Worm (Caenorhabditis elegans): ENCODE data around the gene R07B7.6.

The R07B7.6 gene

DNA sequence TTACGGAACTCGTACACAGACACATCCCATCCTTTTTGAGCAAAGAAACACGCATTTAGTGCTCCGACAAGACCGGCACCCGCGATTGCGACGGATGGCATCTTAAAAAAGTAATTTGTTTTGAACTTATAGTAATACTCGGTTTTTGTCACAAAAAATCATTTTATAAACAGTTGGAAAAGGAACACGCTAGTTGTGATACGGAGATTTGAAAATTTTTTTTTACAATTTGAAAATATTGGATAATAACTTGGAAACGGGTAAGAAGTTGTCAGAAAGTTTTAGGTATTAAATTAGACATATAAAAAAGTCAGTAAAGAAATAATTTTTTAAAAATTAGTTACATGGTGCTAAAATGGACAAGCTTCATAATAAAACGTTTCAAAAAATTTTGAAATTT, 4.4 kb downstream of the R07B7.6 start, which contains the start of gene kmo-1:
TSS of gene kmo-1 (minus strand) at position 101 of the 400 bp plus-strand sequence.
- no peak for TF ChIP-seq dsc-1 (tag; optimal IDR thresholded peaks at IDR 0.05)
- no peak for TF ChIP-seq nhr-237 (tag; optimal IDR thresholded peaks at IDR 0.05)
- TF ChIP-seq ceh-63 (GFP tag; optimal IDR thresholded peaks at IDR 0.05): no peak
- TF ChIP-seq sptf-1 (tag; optimal IDR thresholded peaks at IDR 0.05): no peak
- no peak for TF ChIP-seq blmp-1 (tag; optimal IDR thresholded peaks at IDR 0.05)
- no peak for TF ChIP-seq nhr-76 (tag; optimal IDR thresholded peaks at IDR 0.05)
- no peak for TF ChIP-seq fos-1 (tag; optimal IDR thresholded peaks at IDR 0.05)
- TF ChIP-seq skn-1 (tag; optimal IDR thresholded peaks at IDR 0.05): no peak
- TF ChIP-seq elt-2 (tag; optimal IDR thresholded peaks at IDR 0.05): no peak
- no peak for TF ChIP-seq nhr-90 (tag; optimal IDR thresholded peaks at IDR 0.05; ENCODE audit: poor library complexity)
- no peak for TF ChIP-seq nhr-71 (tag; optimal IDR thresholded peaks at IDR 0.05)
- TF ChIP-seq rnt-1 (tag; optimal IDR thresholded peaks at IDR 0.05): no peak
- TF ChIP-seq unc-98 (GFP tag; IDR thresholded peaks at IDR 0.05): no peak
- no peak for TF ChIP-seq unc-130 (tag; optimal IDR thresholded peaks at IDR 0.05)
- no peak for TF ChIP-seq egl-13 (tag; optimal IDR thresholded peaks at IDR 0.05)
- TF ChIP-seq sox-4 (tag; optimal IDR thresholded peaks at IDR 0.05): no peak
- no peak for TF ChIP-seq hlh-4 (tag; optimal IDR thresholded peaks at IDR 0.05)

ce11 chrV:12068437-12068836, 6.3 kb downstream of the R07B7.6 start, which contains the start of gene kmo-2:
kmo-2 (minus strand) TSS chrV:12068537.
- TF ChIP-seq lin-15B (tag; optimal IDR thresholded peaks at IDR 0.05) (no peak), ceh-82 (tag; optimal IDR thresholded peaks at IDR 0.05) (no peak), F16B12.6 (tag; optimal IDR thresholded peaks at IDR 0.05) (no peak), nhr-28 (tag; optimal IDR thresholded peaks at IDR 0.05) (no peak), vab-15 (tag; optimal IDR thresholded peaks at IDR 0.05) (no peak), sox-4 (tag; optimal IDR thresholded peaks at IDR 0.05) (no peak), skn-1 (tag; optimal IDR thresholded peaks at IDR 0.05) (no peak), fkh-10 (GFP tag; optimal IDR thresholded peaks at IDR 0.05) (no peak)

DNA sequence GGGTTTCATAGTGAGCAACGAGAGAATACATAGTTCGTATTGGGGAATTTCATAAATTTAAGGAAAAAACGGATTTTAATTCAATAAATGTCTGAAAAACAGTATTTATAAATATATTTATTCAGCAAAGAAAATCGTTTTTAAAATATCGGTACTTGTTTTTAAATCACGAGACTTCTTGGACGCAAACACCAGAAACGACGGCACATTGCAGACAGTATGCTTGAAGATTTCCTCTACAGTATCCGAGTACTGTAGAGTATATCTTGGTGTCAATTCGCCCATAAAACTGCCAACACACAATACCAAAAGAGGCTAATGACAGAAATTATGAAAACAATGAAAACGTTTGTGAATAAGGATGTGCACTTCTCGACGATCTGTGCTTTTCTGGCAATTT, 8.9 kb downstream of the R07B7.6 start:
- TF ChIP-seq C16A3.4 (tag; optimal IDR thresholded peaks at IDR 0.05) (peak; percentile 5), lin-35 (GFP tag; optimal IDR thresholded peaks at IDR 0.05) (peak; percentile 20 to 57), snu-23 (GFP tag; optimal IDR thresholded peaks at IDR 0.05) (peak; percentile 34), elt-3 (tag; optimal IDR thresholded peaks at IDR 0.05) (no peak), C34B4.2 (tag; optimal IDR thresholded peaks at IDR 0.05) (no peak), irx-1 (tag; optimal IDR thresholded peaks at IDR 0.05) (no peak), nhr-47 (tag; optimal IDR thresholded peaks at IDR 0.05) (no peak), nhr-90 (tag; optimal IDR thresholded peaks at IDR 0.05; ENCODE audit: poor library complexity) (peak; percentile 14), efl-1 (optimal IDR thresholded peaks at IDR 0.05) (peak; percentile 13 to 42), efl-1 (GFP tag; optimal IDR thresholded peaks at IDR 0.05 in 1 of 2) (peak; percentile 59 to 94), nhr-71 (tag; optimal IDR thresholded peaks at IDR 0.05) (peak; percentile 25), efl-3 (GFP tag; optimal IDR thresholded peaks at IDR 0.05) (no peak), pqm-1 (tag; optimal IDR thresholded peaks at IDR 0.05) (no peak), F16B12.6 (tag; optimal IDR thresholded peaks at IDR 0.05) (peak; percentile 82), blmp-1 (tag; optimal IDR thresholded peaks at IDR 0.05) (peak; percentile 34), pax-3 (tag; optimal IDR thresholded peaks at IDR 0.05) (peak; percentile 52), lin-39 (tag; optimal IDR thresholded peaks at IDR 0.05) (no peak), Y116A8C.19 (tag; optimal IDR thresholded peaks at IDR 0.05; ENCODE audit: borderline replicate concordance) (no peak), aly-2 (tag; optimal IDR thresholded peaks at IDR 0.05) (no peak), lir-3 (tag; optimal IDR thresholded peaks at IDR 0.05; ENCODE audit: poor library complexity) (peak; percentile 1), dpl-1 (GFP tag; optimal IDR thresholded peaks at IDR 0.05) (peak; percentile 18 to 53 (median 22)), sptf-1 (tag; optimal IDR thresholded peaks at IDR 0.05) (no peak), zag-1 (tag; optimal IDR thresholded peaks at IDR 0.05) (no peak), lsy-2 (tag; optimal IDR thresholded peaks at IDR 0.05) (peak; percentile 40 to 60), mep-1 (tag; optimal IDR thresholded peaks at IDR 0.05) (peak; percentile 54), ceh-88 (GFP tag; IDR thresholded peaks at IDR 0.05) (no peak), hlh-17 (GFP tag; optimal IDR thresholded peaks at IDR 0.05; ENCODE audit: borderline replicate concordance) (no peak), xbp-1 (tag; optimal IDR thresholded peaks at IDR 0.05) (peak; percentile 19), ceh-82 (tag; optimal IDR thresholded peaks at IDR 0.05) (peak in 1 of 3 experiments; percentile 8)
